Worm (Caenorhabditis elegans) whole organism, young adult: Measurements from ENCODE around the gene thk-1.

ENCODE experiments used
- B0261.1 ChIP-seq: sonication (generic microtip); optimal IDR thresholded peaks from 2 replicates; lab custom pipeline; 2016; ENCODE audit warnings: mild to moderate bottlenecking, missing genetic modification characterization, moderate library complexity, missing compliant biosample characterization
- T26A5.8 ChIP-seq: sonication (generic microtip); optimal IDR thresholded peaks from 2 replicates; lab custom pipeline; 2016; ENCODE audit warnings: missing genetic modification characterization, missing compliant biosample characterization
- attf-3 ChIP-seq: fragments of 200-800 bp; sonication (Bioruptor generic); conservative IDR thresholded peaks from 2 replicates; pipeline ENCODE4 v1.3.6; 2022; ENCODE audit warnings: missing genetic modification reagents, missing genetic modification characterization, missing compliant biosample characterization
- bed-2 ChIP-seq: fragments of 200-800 bp; sonication (Bioruptor generic); IDR thresholded peaks from 2 replicates; pipeline ENCODE4 v1.3.6; 2022; ENCODE audit warnings: missing genetic modification reagents, missing genetic modification characterization, missing compliant biosample characterization
- egl-44 ChIP-seq: fragments of 200-800 bp; sonication (Bioruptor generic); IDR thresholded peaks from 2 replicates; pipeline ENCODE4 v1.3.6; 2022; ENCODE audit warnings: missing genetic modification reagents, missing genetic modification characterization, missing compliant biosample characterization
- hlh-12 ChIP-seq: sonication (generic microtip); optimal IDR thresholded peaks from 2 replicates; lab custom pipeline; 2016; ENCODE audit warnings: missing genetic modification characterization, missing compliant biosample characterization
- hsf-1 ChIP-seq: fragments of 200-800 bp; sonication (Bioruptor generic); IDR thresholded peaks from 2 replicates; pipeline ENCODE4 v1.3.6; 2022; ENCODE audit warnings: missing genetic modification reagents, missing genetic modification characterization, missing compliant biosample characterization
- lin-26 ChIP-seq: fragments of 200-800 bp; sonication (Bioruptor generic); IDR thresholded peaks from 2 replicates; pipeline ENCODE4 v1.3.6; 2022; ENCODE audit warnings: missing genetic modification reagents, missing genetic modification characterization, missing compliant biosample characterization
- nfyb-1 ChIP-seq: fragments of 200-800 bp; sonication (Bioruptor generic); IDR thresholded peaks from 2 replicates; pipeline ENCODE4 v1.3.6; 2022; ENCODE audit warnings: missing genetic modification reagents, missing genetic modification characterization, missing compliant biosample characterization
- unc-130 ChIP-seq: sonication (generic microtip); optimal IDR thresholded peaks from 2 replicates; lab custom pipeline; 2016; ENCODE audit warnings: missing genetic modification reagents, missing genetic modification characterization, missing compliant biosample characterization
- unc-62 ChIP-seq: fragments of 150-350 bp; optimal IDR thresholded peaks from 2 replicates; lab custom pipeline; 2014; ENCODE audit warnings: missing biosample characterization, missing genetic modification reagents, missing genetic modification characterization
- ztf-6 ChIP-seq: fragments of 200-800 bp; sonication (Bioruptor generic); IDR thresholded peaks from 2 replicates; pipeline ENCODE4 v1.3.6; 2022; ENCODE audit warnings: missing genetic modification reagents, missing genetic modification characterization, missing compliant biosample characterization

DNA sequence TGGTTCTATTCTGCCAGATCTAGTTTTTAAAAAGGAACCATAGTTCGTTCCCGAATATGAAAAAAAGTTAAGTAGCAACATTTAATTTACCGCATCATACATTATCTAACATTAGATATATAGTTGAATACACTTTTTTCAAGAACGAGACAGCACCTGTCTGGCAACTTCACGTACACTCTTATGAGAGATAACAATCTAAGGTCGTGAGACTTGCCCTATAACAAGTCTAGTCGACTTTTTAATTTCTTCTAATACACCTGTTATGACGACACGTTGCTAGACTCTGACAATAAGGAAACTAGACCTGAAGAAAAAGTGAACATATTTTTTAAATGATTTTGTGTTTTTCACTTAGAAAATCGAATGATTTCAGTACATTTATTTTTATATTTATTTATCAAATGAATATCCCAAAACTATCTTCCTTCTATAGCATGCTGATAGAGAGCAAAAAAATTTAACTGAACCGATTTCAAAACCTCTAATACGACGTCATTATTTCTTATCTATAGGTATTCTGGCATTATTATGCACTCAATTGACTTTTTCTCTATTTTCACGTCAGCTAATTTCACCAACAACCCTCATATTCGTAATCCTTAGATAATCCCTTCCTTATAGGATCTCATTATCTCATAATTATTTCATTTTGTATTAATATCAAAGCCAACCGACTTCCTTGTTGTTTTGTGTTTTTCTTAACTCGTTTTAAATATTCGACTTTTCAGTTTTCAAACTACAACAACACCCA, 28.3 kb downstream of the thk-1 start:
- TF ChIP-seq bed-2 (GFP tag; lab: Robert Waterston, UW) (no peak), hsf-1 (no peak), hlh-12 (tag; lab: Kevin White, UChicago) (no peak), nfyb-1 (no peak), B0261.1 (tag; lab: Kevin White, UChicago) (no peak), unc-130 (GFP tag; lab: Kevin White, UChicago) (no peak), lin-26 (GFP tag; lab: Robert Waterston, UW) (no peak), egl-44 (GFP tag; lab: Robert Waterston, UW) (no peak), ztf-6 (GFP tag; lab: Robert Waterston, UW) (no peak), T26A5.8 (tag; lab: Kevin White, UChicago) (no peak), attf-3 (GFP tag; lab: Robert Waterston, UW) (no peak), unc-62 (GFP tag; lab: Kevin White, UChicago) (no peak)
